Fruit fly (Drosophila melanogaster) whole organism, prepupa: ENCODE results near the gene CIAPIN1.
A peak's percentile ranks its signal among the peaks of the same experiment; 100 is the strongest.

Experiments
- CG10631 ChIP-seq: fragments of 200-800 bp; sonication (Bioruptor generic); optimal IDR thresholded peaks from 2 replicates; lab custom pipeline; 2016; ENCODE audit warnings: missing biosample characterization, missing genetic modification characterization
- CG10669 ChIP-seq: fragments of 200-800 bp; sonication (Bioruptor generic); optimal IDR thresholded peaks from 3 replicates; lab custom pipeline; 2018; ENCODE audit warnings: missing biosample characterization, mild to moderate bottlenecking, missing genetic modification characterization, moderate library complexity
- CG15336 ChIP-seq: fragments of 200-800 bp; sonication (Bioruptor generic); IDR thresholded peaks from 2 replicates; pipeline ENCODE4 v1.3.6; 2022; ENCODE audit warnings: missing biosample characterization, missing genetic modification characterization
- CG3032 ChIP-seq: fragments of 200-800 bp; optimal IDR thresholded peaks from 2 replicates; lab custom pipeline; 2019; ENCODE audit warnings: missing biosample characterization, mild to moderate bottlenecking, missing genetic modification characterization, moderate library complexity
- CG31627 ChIP-seq: fragments of 200-800 bp; sonication (Bioruptor generic); optimal IDR thresholded peaks from 3 replicates; lab custom pipeline; 2016; ENCODE audit warnings: missing biosample characterization, missing genetic modification characterization
- CG32006 ChIP-seq: fragments of 200-800 bp; sonication (Bioruptor generic); optimal IDR thresholded peaks from 3 replicates; lab custom pipeline; 2017; ENCODE audit warnings: missing biosample characterization, mild to moderate bottlenecking, missing genetic modification characterization
- CG34406 ChIP-seq: fragments of 200-800 bp; sonication (Bioruptor generic); optimal IDR thresholded peaks from 3 replicates; lab custom pipeline; 2016; ENCODE audit warnings: missing biosample characterization, missing genetic modification characterization
- CG6163 ChIP-seq: fragments of 200-800 bp; sonication (Bioruptor generic); IDR thresholded peaks from 3 replicates; pipeline ENCODE4 v1.3.6; 2022; ENCODE audit warnings: missing biosample characterization, missing genetic modification characterization
- CG6854 ChIP-seq: fragments of 200-800 bp; sonication (Bioruptor generic); optimal IDR thresholded peaks from 2 replicates; lab custom pipeline; 2017; ENCODE audit warnings: missing biosample characterization, mild to moderate bottlenecking, missing genetic modification characterization
- CG7368 ChIP-seq: fragments of 200-800 bp; sonication (Bioruptor generic); optimal IDR thresholded peaks from 3 replicates; lab custom pipeline; 2016; ENCODE audit warnings: missing biosample characterization, missing genetic modification characterization
- CG8119 ChIP-seq: fragments of 200-800 bp; sonication (Bioruptor generic); IDR thresholded peaks from 3 replicates; pipeline ENCODE4 v1.3.6; 2022; ENCODE audit warnings: missing biosample characterization, missing genetic modification characterization
- CG8319 ChIP-seq: fragments of 200-800 bp; sonication (Bioruptor generic); optimal IDR thresholded peaks from 3 replicates; lab custom pipeline; 2016; ENCODE audit warnings: missing biosample characterization, missing genetic modification characterization
- Eip75B ChIP-seq: fragments of 200-800 bp; sonication (Bioruptor generic); optimal IDR thresholded peaks from 3 replicates; lab custom pipeline; 2016; ENCODE audit warnings: missing biosample characterization, missing genetic modification characterization
- Eip93F ChIP-seq: fragments of 200-800 bp; sonication (Bioruptor generic); optimal IDR thresholded peaks from 2 replicates; lab custom pipeline; 2016; ENCODE audit warnings: missing biosample characterization, mild to moderate bottlenecking, missing genetic modification characterization
- Hr39 ChIP-seq: fragments of 200-800 bp; sonication (Bioruptor generic); optimal IDR thresholded peaks from 2 replicates; lab custom pipeline; 2016; ENCODE audit warnings: missing biosample characterization, missing genetic modification characterization
- Hr4 ChIP-seq: fragments of 200-800 bp; sonication (Bioruptor generic); optimal IDR thresholded peaks from 3 replicates; lab custom pipeline; 2016; ENCODE audit warnings: missing biosample characterization, missing genetic modification characterization
- Lpt ChIP-seq: fragments of 200-800 bp; sonication (Bioruptor generic); optimal IDR thresholded peaks from 3 replicates; lab custom pipeline; 2016; ENCODE audit warnings: missing biosample characterization, missing genetic modification characterization
- OdsH ChIP-seq: fragments of 200-800 bp; sonication (Bioruptor generic); optimal IDR thresholded peaks from 3 replicates; lab custom pipeline; 2016; ENCODE audit warnings: missing biosample characterization, missing genetic modification characterization
- Smox ChIP-seq: fragments of 200-800 bp; sonication (Bioruptor generic); optimal IDR thresholded peaks from 3 replicates; lab custom pipeline; 2016; ENCODE audit warnings: missing biosample characterization, missing genetic modification characterization
- Sox102F ChIP-seq: fragments of 200-800 bp; sonication (Bioruptor generic); optimal IDR thresholded peaks from 2 replicates; lab custom pipeline; 2016; ENCODE audit warnings: missing biosample characterization, mild to moderate bottlenecking, missing genetic modification characterization
- Sox15 ChIP-seq: fragments of 200-800 bp; sonication (Bioruptor generic); optimal IDR thresholded peaks from 3 replicates; lab custom pipeline; 2016; ENCODE audit warnings: missing biosample characterization, missing genetic modification characterization
- achi ChIP-seq: fragments of 200-800 bp; sonication (Bioruptor generic); optimal IDR thresholded peaks from 3 replicates; lab custom pipeline; 2016; ENCODE audit warnings: missing biosample characterization, missing genetic modification characterization
- acj6 ChIP-seq: fragments of 200-800 bp; sonication (Bioruptor generic); optimal IDR thresholded peaks from 3 replicates; lab custom pipeline; 2016; ENCODE audit warnings: missing biosample characterization, missing genetic modification characterization
- cyc ChIP-seq: fragments of 200-800 bp; sonication (Bioruptor generic); optimal IDR thresholded peaks from 3 replicates; lab custom pipeline; 2016; ENCODE audit warnings: missing biosample characterization, missing genetic modification characterization
- dac ChIP-seq: fragments of 200-800 bp; sonication (Bioruptor generic); optimal IDR thresholded peaks from 2 replicates; lab custom pipeline; 2017; ENCODE audit warnings: missing biosample characterization, mild to moderate bottlenecking, missing genetic modification characterization
- dsx ChIP-seq: fragments of 200-800 bp; optimal IDR thresholded peaks from 3 replicates; lab custom pipeline; 2019; ENCODE audit warnings: missing biosample characterization, mild to moderate bottlenecking, missing genetic modification characterization, moderate library complexity; ENCODE audit not compliant: poor library complexity, severe bottlenecking
- esn ChIP-seq: fragments of 200-800 bp; sonication (Bioruptor generic); optimal IDR thresholded peaks from 2 replicates; lab custom pipeline; 2016; ENCODE audit warnings: missing biosample characterization, mild to moderate bottlenecking, missing genetic modification characterization, moderate library complexity
- lz ChIP-seq: fragments of 200-800 bp; sonication (Bioruptor generic); optimal IDR thresholded peaks from 3 replicates; lab custom pipeline; 2016; ENCODE audit warnings: missing biosample characterization, missing genetic modification characterization
- net ChIP-seq: fragments of 200-800 bp; sonication (Bioruptor generic); optimal IDR thresholded peaks from 3 replicates; lab custom pipeline; 2016; ENCODE audit warnings: missing biosample characterization, missing genetic modification characterization
- spab ChIP-seq: fragments of 200-800 bp; sonication (Bioruptor generic); optimal IDR thresholded peaks from 2 replicates; lab custom pipeline; 2017; ENCODE audit warnings: missing biosample characterization, mild to moderate bottlenecking, missing genetic modification characterization, missing genetic modification reagents
- ss ChIP-seq, 2 experiments: fragments of 200-800 bp; sonication (Bioruptor generic); optimal IDR thresholded peaks; 2 replicates in 1 of 2; 3 replicates in 1 of 2; lab custom pipeline; 2017 to 2018; ENCODE audit warnings: mild to moderate bottlenecking in 2 of 2, missing biosample characterization in 2 of 2, missing genetic modification characterization in 2 of 2, moderate library complexity in 1 of 2
- svp ChIP-seq: fragments of 200-800 bp; sonication (Bioruptor generic); peaks from one replicate; lab custom pipeline; 2016; ENCODE audit warnings: missing biosample characterization, missing genetic modification characterization

Gene CIAPIN1

DNA sequence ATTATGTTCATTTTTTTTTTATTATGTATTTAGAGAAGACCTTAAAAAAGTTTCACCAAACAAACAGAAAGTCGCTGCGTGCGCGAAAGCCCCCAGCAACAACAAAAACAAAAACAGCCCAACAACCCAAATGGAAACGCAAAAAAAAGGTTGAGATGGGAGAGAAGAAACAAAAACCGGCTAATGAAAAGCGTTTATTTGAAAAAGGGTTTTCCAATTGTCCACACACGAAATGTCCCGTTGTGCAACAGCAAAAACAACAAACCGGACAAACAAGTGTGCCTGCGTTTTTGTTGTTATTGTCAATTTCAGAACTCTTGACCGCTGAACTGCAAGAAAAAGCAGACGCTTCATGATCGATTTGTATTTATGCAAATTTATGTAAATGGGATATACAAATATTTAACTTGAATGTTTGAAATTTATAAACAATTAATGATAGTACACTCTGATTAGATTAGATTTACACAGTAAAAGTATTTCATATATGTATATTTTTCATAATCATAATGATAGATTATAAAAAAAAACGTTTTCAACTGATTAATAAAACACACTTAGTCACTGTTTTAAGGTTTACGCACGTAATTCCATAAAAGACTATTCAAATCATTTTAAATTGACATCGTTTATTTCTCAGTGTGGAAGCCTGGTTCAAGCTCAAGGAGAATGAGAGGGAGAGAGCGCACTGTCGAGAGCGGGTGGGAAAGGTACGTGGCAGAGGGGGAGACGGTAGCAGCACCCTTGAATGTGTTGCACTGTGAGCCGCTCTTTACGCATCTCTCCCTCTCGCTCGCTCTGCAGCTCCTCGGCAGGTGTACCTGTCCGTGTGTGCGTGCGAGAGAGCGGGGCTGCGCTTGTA is 17.9 kb upstream of the CIAPIN1 start (continued):
- TF ChIP-seq CG31627, result peak; percentile 67
- TF ChIP-seq OdsH, result peak; percentile 87
- peak; percentile 78 for TF ChIP-seq Lpt (GFP tag; lab: Kevin White, UChicago)
- peak; percentile 79 for TF ChIP-seq Smox (GFP tag; lab: Kevin White, UChicago)
- TF ChIP-seq CG32006, result peak; percentile 91
- TF ChIP-seq ss (GFP tag; optimal IDR thresholded peaks at IDR 0.05; lab: Kevin White, UChicago), result peak; percentile 89 to 90
- TF ChIP-seq Sox15 (GFP tag; lab: Kevin White, UChicago), result peak; percentile 69
- peak; percentile 91 for TF ChIP-seq achi (GFP tag; lab: Kevin White, UChicago)
- TF ChIP-seq esn (GFP tag; lab: Kevin White, UChicago), result peak; percentile 90
- peak; percentile 86 for TF ChIP-seq net

DNA sequence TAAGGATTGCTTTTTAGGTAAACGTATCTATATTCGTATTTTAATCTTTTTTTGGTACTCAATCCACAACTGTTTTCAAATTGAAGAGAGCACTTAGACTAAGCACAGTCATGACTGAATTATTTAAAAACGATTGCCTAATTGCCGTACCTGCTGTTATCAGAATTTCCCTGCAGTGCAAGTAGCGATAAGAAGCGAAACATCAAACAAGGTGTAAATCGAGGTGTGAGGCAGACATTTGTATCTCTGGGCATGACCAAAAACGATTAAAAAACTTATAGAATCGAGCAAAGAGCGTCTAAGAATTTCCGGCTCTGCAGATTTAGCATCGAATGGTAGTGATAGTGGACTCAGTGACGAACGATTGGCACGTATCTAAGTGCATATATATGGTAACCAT is 16.4 kb upstream of the CIAPIN1 start:
- no peak for TF ChIP-seq CG6163 (GFP tag; lab: Robert Waterston, UW)
- TF ChIP-seq ss (GFP tag; optimal IDR thresholded peaks at IDR 0.05; lab: Kevin White, UChicago), result no peak
- no peak for TF ChIP-seq acj6 (GFP tag; lab: Kevin White, UChicago)

DNA sequence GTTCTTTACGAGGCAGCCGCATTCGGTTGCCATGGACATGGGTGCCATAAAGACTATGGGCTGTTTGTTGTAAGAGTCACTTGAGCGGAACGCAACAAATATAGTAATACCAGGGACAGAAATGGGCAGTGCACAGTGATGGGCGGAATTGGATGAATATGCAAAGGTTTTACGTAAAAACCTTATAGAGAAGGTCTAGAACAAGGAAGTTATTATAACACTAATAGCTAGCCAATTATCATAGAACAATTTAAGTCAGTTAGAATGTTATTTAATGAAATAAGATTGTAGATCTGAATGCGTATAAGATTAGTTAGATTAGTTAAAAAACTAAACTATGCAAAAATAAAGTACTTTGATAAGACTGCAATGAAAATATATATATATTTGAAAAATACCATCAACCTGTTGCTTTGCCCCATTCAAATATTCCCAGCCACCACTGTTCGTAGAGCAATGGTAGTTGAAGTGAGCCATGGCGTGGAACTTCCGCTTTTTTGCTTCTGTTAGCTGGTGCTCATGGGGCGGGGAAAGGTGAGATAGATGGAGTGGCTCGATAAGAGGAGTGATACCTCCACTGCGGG is 14.2 kb upstream of the CIAPIN1 start:
- TF ChIP-seq CG15336 (GFP tag; lab: Robert Waterston, UW), result no peak
- TF ChIP-seq Lpt (GFP tag; lab: Kevin White, UChicago), result peak; percentile 18
- no peak for TF ChIP-seq Hr39 (GFP tag; lab: Kevin White, UChicago)
- TF ChIP-seq CG34406 (GFP tag; lab: Kevin White, UChicago), result no peak
- no peak for TF ChIP-seq Eip93F (GFP tag; lab: Kevin White, UChicago)
- TF ChIP-seq CG8119 (GFP tag; lab: Robert Waterston, UW), result peak; percentile 31; the same call in 1 of the 3 replicates
- no peak for TF ChIP-seq Smox (GFP tag; lab: Kevin White, UChicago)
- TF ChIP-seq CG10631 (GFP tag; lab: Kevin White, UChicago), result peak; percentile 49

DNA sequence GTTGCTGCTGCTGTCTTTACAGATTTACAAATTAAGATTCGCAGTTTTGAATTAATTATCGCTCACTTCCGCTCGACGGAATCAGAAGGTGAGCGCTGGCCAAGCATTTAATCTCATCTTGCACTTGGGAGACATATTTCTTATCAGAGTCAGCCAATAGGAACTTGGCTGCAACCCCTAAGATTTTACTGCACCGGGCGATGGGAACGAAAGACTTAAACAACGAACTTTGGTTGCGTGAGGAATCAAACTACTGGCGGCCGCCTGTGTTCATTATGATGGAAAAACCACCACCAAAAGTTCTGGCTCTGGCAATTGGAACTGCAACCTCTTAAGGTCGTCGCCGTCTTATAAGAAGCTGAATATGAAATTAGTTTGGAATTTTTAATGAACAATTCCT is 5.1 kb upstream of the CIAPIN1 start:
- TF ChIP-seq acj6 (GFP tag; lab: Kevin White, UChicago) (no peak), CG7368 (GFP tag; lab: Kevin White, UChicago) (no peak), CG15336 (GFP tag; lab: Robert Waterston, UW) (no peak), Eip75B (GFP tag; lab: Kevin White, UChicago) (no peak), CG10669 (GFP tag; lab: Kevin White, UChicago) (no peak), CG32006 (no peak), spab (GFP tag; lab: Kevin White, UChicago) (no peak), CG3032 (tag; lab: Kevin White, UChicago) (no peak), dac (GFP tag; lab: Kevin White, UChicago) (no peak), lz (GFP tag; lab: Kevin White, UChicago) (no peak), net (no peak), ss (GFP tag; optimal IDR thresholded peaks at IDR 0.05; lab: Kevin White, UChicago) (no peak)

DNA sequence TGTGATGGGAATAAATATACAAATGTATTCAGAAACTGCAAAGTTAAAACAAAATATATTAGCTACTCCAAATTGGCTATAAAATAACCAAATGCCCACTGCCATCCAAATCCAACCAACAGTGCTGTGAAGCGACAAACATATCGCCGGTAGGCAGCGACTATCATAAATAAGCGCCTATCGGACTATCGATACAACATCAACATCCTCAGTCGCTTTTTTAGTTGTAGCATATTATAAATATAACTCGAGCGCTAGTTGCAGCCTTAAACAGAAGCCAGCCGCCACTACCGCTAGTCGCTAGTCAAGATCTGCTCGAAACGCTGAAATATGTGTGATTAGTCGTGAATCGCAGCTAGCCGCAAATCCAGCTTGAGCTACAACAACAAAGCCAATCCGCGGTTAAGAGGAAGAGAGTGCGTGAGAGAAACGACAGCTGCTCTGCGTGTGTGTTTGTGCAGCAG is 680 bp upstream of the CIAPIN1 start:
- TF ChIP-seq CG3032 (tag; lab: Kevin White, UChicago) (peak; percentile 28), CG6854 (peak; percentile 55), CG6163 (GFP tag; lab: Robert Waterston, UW) (peak; percentile 44; the same call in 1 of the 3 replicates), lz (GFP tag; lab: Kevin White, UChicago) (peak; percentile 43), CG31627 (peak; percentile 16), svp (GFP tag; lab: Kevin White, UChicago) (no peak), Sox102F (no peak), Hr4 (GFP tag; lab: Kevin White, UChicago) (no peak), CG7368 (GFP tag; lab: Kevin White, UChicago) (no peak), CG8319 (GFP tag; lab: Kevin White, UChicago) (no peak), cyc (GFP tag; lab: Kevin White, UChicago) (peak; percentile 43), esn (GFP tag; lab: Kevin White, UChicago) (peak; percentile 23), dsx (no peak)
